Worm (Caenorhabditis elegans): ENCODE measurements around the gene lin-26.

DNA sequence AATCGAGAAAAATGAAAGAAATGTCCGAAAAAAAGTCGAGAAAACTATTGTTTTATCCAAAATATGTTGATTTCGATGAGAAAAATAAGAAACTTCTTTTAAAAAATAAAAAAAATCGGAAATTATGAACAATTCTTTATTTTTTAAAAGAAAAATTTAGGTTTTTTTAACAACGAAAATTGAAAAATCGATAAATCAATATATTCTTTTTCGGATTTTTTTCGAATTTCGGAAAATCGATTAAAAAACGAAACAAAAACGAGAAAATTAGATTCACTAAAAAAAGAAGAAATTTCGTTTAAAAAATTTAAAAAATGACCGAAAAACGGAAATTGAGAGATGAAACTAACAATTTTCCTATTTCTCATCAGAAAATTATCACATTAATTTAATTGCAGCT lies 12.0 kb upstream of the lin-26 start:
- TF ChIP-seq nhr-12 (tag; optimal IDR thresholded peaks at IDR 0.05), result no peak
- TF ChIP-seq elt-1 (tag; optimal IDR thresholded peaks at IDR 0.05; ENCODE audit: borderline replicate concordance, insufficient read depth), result no peak
- no peak for TF ChIP-seq nhr-237 (tag; optimal IDR thresholded peaks at IDR 0.05)
- no peak for TF ChIP-seq pha-4 (tag; optimal IDR thresholded peaks at IDR 0.05)
- no peak for TF ChIP-seq mep-1 (tag; optimal IDR thresholded peaks at IDR 0.05)
- TF ChIP-seq mab-5 (tag; optimal IDR thresholded peaks at IDR 0.05), result no peak
- TF ChIP-seq ham-2 (GFP tag; optimal IDR thresholded peaks at IDR 0.05), result no peak
- TF ChIP-seq ztf-11 (tag; optimal IDR thresholded peaks at IDR 0.05), result no peak
- TF ChIP-seq blmp-1 (tag; optimal IDR thresholded peaks at IDR 0.05), result no peak
